Worm (Caenorhabditis elegans): Measurements from ENCODE around the gene clec-218.

- TF ChIP-seq nhr-12 (tag; optimal IDR thresholded peaks at IDR 0.05), result no peak
- TF ChIP-seq elt-3 (tag; optimal IDR thresholded peaks at IDR 0.05), result no peak
- no peak for TF ChIP-seq flh-1 (GFP tag; optimal IDR thresholded peaks at IDR 0.05)
- no peak for TF ChIP-seq lin-13 (tag; optimal IDR thresholded peaks at IDR 0.05)
- no peak for TF ChIP-seq ham-2 (GFP tag; optimal IDR thresholded peaks at IDR 0.05)
- no peak for TF ChIP-seq bed-3 (GFP tag; optimal IDR thresholded peaks at IDR 0.05)
- TF ChIP-seq sptf-1 (tag; optimal IDR thresholded peaks at IDR 0.05), result no peak
Measured at ce11 chrV:8271995-8272394, 35.7 kb upstream of the clec-218 start, which contains the start of gene asp-5.
